Worm (Caenorhabditis elegans) whole organism, L1 larva: ENCODE data around the gene K08D9.6.

Experiments
- dsc-1 ChIP-seq: sonication (generic microtip); optimal IDR thresholded peaks from 2 replicates; lab custom pipeline; 2016; ENCODE audit warnings: mild to moderate bottlenecking, missing genetic modification characterization, missing compliant biosample characterization
- hlh-4 ChIP-seq: sonication (generic microtip); optimal IDR thresholded peaks from 2 replicates; lab custom pipeline; 2016; ENCODE audit warnings: mild to moderate bottlenecking, missing genetic modification characterization, missing compliant biosample characterization
- isw-1 ChIP-seq: fragments of 200-800 bp; sonication (Bioruptor generic); IDR thresholded peaks from 2 replicates; pipeline ENCODE4 v1.3.6; 2022; ENCODE audit warnings: missing genetic modification characterization, missing compliant biosample characterization
- lin-15B ChIP-seq: fragments of 150-350 bp; sonication (generic microtip); optimal IDR thresholded peaks from 3 replicates; lab custom pipeline; 2014; ENCODE audit warnings: missing biosample characterization, missing genetic modification characterization
- lir-3 ChIP-seq: sonication (generic microtip); optimal IDR thresholded peaks from 2 replicates; lab custom pipeline; 2016; ENCODE audit warnings: mild to moderate bottlenecking, missing genetic modification characterization, moderate library complexity, missing compliant biosample characterization; ENCODE audit not compliant: poor library complexity
- lsy-2 ChIP-seq, 2 experiments: fragments of 150-350 bp; optimal IDR thresholded peaks; 2 replicates each; lab custom pipeline; 2014; ENCODE audit warnings: missing biosample characterization in 2 of 2, missing genetic modification characterization in 2 of 2
- nhr-90 ChIP-seq: sonication (generic microtip); optimal IDR thresholded peaks from 2 replicates; lab custom pipeline; 2016; ENCODE audit warnings: mild to moderate bottlenecking, missing genetic modification characterization, missing compliant biosample characterization; ENCODE audit not compliant: poor library complexity
- tbx-2 ChIP-seq: sonication (generic microtip); optimal IDR thresholded peaks from 2 replicates; lab custom pipeline; 2016; ENCODE audit warnings: missing genetic modification characterization, missing compliant biosample characterization
- unc-86 ChIP-seq: sonication (generic microtip); optimal IDR thresholded peaks from 2 replicates; lab custom pipeline; 2016; ENCODE audit warnings: missing genetic modification characterization, missing compliant biosample characterization
- zag-1 ChIP-seq: fragments of 150-350 bp; optimal IDR thresholded peaks from 2 replicates; lab custom pipeline; 2014; ENCODE audit warnings: missing biosample characterization, missing genetic modification characterization
- ztf-11 ChIP-seq, 2 experiments: sonication (generic microtip); optimal IDR thresholded peaks; 2 replicates each; lab custom pipeline; 2016 to 2017; ENCODE audit warnings: missing genetic modification characterization in 2 of 2, missing biosample characterization in 1 of 2, missing compliant biosample characterization in 1 of 2

DNA sequence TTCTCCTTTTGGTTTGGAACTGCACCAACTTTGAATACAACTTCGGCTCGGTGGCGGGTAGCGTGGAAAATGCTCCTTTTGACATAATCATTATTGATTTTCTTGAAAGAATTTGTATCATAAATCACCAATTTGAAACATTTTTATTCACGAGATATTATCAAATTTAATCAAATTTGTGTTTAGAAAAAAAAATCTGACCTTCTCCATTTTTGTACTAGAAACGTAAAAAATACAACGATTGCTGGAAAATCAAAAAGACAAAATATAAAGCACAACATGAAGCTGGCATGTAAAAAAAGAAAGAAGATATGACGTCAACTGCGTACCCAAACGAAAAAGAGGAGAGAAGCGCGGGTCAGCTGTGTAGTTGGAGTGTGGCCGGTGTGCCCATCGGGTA, 34.5 kb downstream of the K08D9.6 start, which contains the start of gene K08D9.4:
- TF ChIP-seq hlh-4 (tag; lab: Kevin White, UChicago), result no peak
- TF ChIP-seq zag-1 (tag; lab: Kevin White, UChicago), result no peak
- no peak for TF ChIP-seq tbx-2
- TF ChIP-seq nhr-90 (tag; lab: Kevin White, UChicago), result no peak
- TF ChIP-seq lin-15B, result no peak
- no peak for TF ChIP-seq ztf-11 (tag; optimal IDR thresholded peaks at IDR 0.05; lab: Kevin White, UChicago)
- TF ChIP-seq lir-3, result no peak
- TF ChIP-seq dsc-1 (tag; lab: Kevin White, UChicago), result no peak
- no peak for TF ChIP-seq isw-1 (GFP tag; lab: Robert Waterston, UW)
- no peak for TF ChIP-seq unc-86 (tag; lab: Kevin White, UChicago)
- no peak for TF ChIP-seq lsy-2 (tag; optimal IDR thresholded peaks at IDR 0.05; lab: Kevin White, UChicago)
